Worm (Caenorhabditis elegans) whole organism, L4 larva: Measurements from ENCODE around the gene F53B2.8.

ENCODE experiments used
- F37D6.2 ChIP-seq: sonication (generic microtip); optimal IDR thresholded peaks from 2 replicates; lab custom pipeline; 2016; ENCODE audit warnings: mild to moderate bottlenecking, missing genetic modification characterization, missing compliant biosample characterization
- R02D3.7 ChIP-seq: fragments of 150-350 bp; sonication (generic microtip); optimal IDR thresholded peaks from 3 replicates; lab custom pipeline; 2014; ENCODE audit warnings: missing biosample characterization, missing genetic modification characterization
- cey-2 ChIP-seq: sonication (generic microtip); optimal IDR thresholded peaks from 3 replicates; lab custom pipeline; 2017; ENCODE audit warnings: missing genetic modification characterization, mild to moderate bottlenecking, missing compliant biosample characterization, antibody characterized with exemption, borderline replicate concordance; ENCODE audit not compliant: insufficient read depth
- dve-1 ChIP-seq: sonication (generic microtip); optimal IDR thresholded peaks from 2 replicates; lab custom pipeline; 2017; ENCODE audit warnings: antibody characterized with exemption, mild to moderate bottlenecking, missing genetic modification characterization, missing compliant biosample characterization; ENCODE audit not compliant: insufficient read depth
- fkh-10 ChIP-seq: fragments of 150-350 bp; optimal IDR thresholded peaks from 2 replicates; lab custom pipeline; 2014; ENCODE audit warnings: missing biosample characterization, missing genetic modification reagents, missing genetic modification characterization
- mes-2 ChIP-seq: sonication (generic microtip); optimal IDR thresholded peaks from 2 replicates; lab custom pipeline; 2016; ENCODE audit warnings: missing genotype, mild to moderate bottlenecking, missing genetic modification characterization, missing compliant biosample characterization; ENCODE audit not compliant: poor library complexity, severe bottlenecking
- nhr-48 ChIP-seq: sonication (generic microtip); optimal IDR thresholded peaks from 2 replicates; lab custom pipeline; 2016; ENCODE audit warnings: mild to moderate bottlenecking, missing genetic modification characterization, missing compliant biosample characterization
- skn-1 ChIP-seq: fragments of 150-350 bp; optimal IDR thresholded peaks from 2 replicates; lab custom pipeline; 2014; ENCODE audit warnings: missing biosample characterization, missing genetic modification characterization

ce11 chrIV:12487194-12487593 lies 40.0 kb downstream of the F53B2.8 start, which contains the start of gene sru-26:
- TF ChIP-seq skn-1 (no peak), cey-2 (tag; lab: Kevin White, UChicago) (no peak), fkh-10 (GFP tag; lab: Kevin White, UChicago) (no peak), R02D3.7 (tag; lab: Kevin White, UChicago) (no peak), mes-2 (tag; lab: Kevin White, UChicago) (no peak), nhr-48 (tag; lab: Kevin White, UChicago) (no peak), F37D6.2 (tag; lab: Kevin White, UChicago) (no peak), dve-1 (tag; lab: Kevin White, UChicago) (no peak)
